Fruit fly (Drosophila melanogaster): ENCODE measurements around the gene CG34437.
A peak's percentile ranks its signal among the peaks of the same experiment; 100 is the strongest.

Gene CG34437

dm6 chr3R:28332137-28332671, 48.7 kb downstream of the CG34437 start (continued):
- TF ChIP-seq CG4707 (GFP tag; optimal IDR thresholded peaks at IDR 0.05) = no peak
- peak; percentile 36; the same call in 1 of the 2 replicates for TF ChIP-seq CG4404 (GFP tag; IDR thresholded peaks at IDR 0.05)
- TF ChIP-seq dysf (GFP tag; IDR thresholded peaks at IDR 0.05) = peak; percentile 81
- no peak for TF ChIP-seq Fer2 (tag; optimal IDR thresholded peaks at IDR 0.05)
- TF ChIP-seq tll (GFP tag; optimal IDR thresholded peaks at IDR 0.05) = no peak
- peak; percentile 62 to 72 for TF ChIP-seq dpn (GFP tag; optimal IDR thresholded peaks at IDR 0.05)
- TF ChIP-seq CG7839 (tag; optimal IDR thresholded peaks at IDR 0.05) = peak; percentile 75
- TF ChIP-seq CG8478 (optimal IDR thresholded peaks at IDR 0.05) = no peak
- TF ChIP-seq CG7372 (GFP tag; IDR thresholded peaks at IDR 0.05) = peak; percentile 61
- no peak for TF ChIP-seq CG14965 (GFP tag; optimal IDR thresholded peaks at IDR 0.05; ENCODE audit: borderline replicate concordance)
- peak; percentile 66 for TF ChIP-seq Antp (GFP tag; optimal IDR thresholded peaks at IDR 0.05)
- peak in 1 of 2 experiments; percentile 32 for TF ChIP-seq Hr78 (GFP tag; optimal IDR thresholded peaks at IDR 0.05)
- 0 out of 2 replicates have a peak, but pooled peaks have one; percentile 13 for TF ChIP-seq CG43689 (GFP tag; IDR thresholded peaks at IDR 0.05)
- peak; percentile 67 for TF ChIP-seq CG13424 (tag; optimal IDR thresholded peaks at IDR 0.05)
- TF ChIP-seq HLHmδ (GFP tag; optimal IDR thresholded peaks at IDR 0.05) = no peak
- no peak for TF ChIP-seq run (tag; optimal IDR thresholded peaks at IDR 0.05)
- TF ChIP-seq disco-r (GFP tag; optimal IDR thresholded peaks at IDR 0.05) = peak; percentile 24
- TF ChIP-seq GATAe (GFP tag; conservative IDR thresholded peaks at IDR 0.05) = 0 out of 2 replicates have a peak, but pooled peaks have one; percentile 33
- TF ChIP-seq unpg (GFP tag; optimal IDR thresholded peaks at IDR 0.05) = peak; percentile 70
- no peak for TF ChIP-seq nerfin-1 (tag; optimal IDR thresholded peaks at IDR 0.05)
- TF ChIP-seq gfzf (GFP tag; optimal IDR thresholded peaks at IDR 0.05) = no peak
- peak; percentile 12 for TF ChIP-seq emc (GFP tag; optimal IDR thresholded peaks at IDR 0.05)
- no peak for TF ChIP-seq Xrp1 (GFP tag; IDR thresholded peaks at IDR 0.05)
- no peak for TF ChIP-seq corto (GFP tag; optimal IDR thresholded peaks at IDR 0.05)
- no peak for TF ChIP-seq CG12071 (GFP tag; optimal IDR thresholded peaks at IDR 0.05)
- TF ChIP-seq Jarid2 (GFP tag; optimal IDR thresholded peaks at IDR 0.05) = no peak
- no peak for TF ChIP-seq ro (GFP tag; IDR thresholded peaks at IDR 0.05)
- no peak for TF ChIP-seq lov (optimal IDR thresholded peaks at IDR 0.05)
- TF ChIP-seq lov (GFP tag; IDR thresholded peaks at IDR 0.05) = no peak
- TF ChIP-seq CG10979 (tag; optimal IDR thresholded peaks at IDR 0.05) = no peak
- TF ChIP-seq en (GFP tag; optimal IDR thresholded peaks at IDR 0.05) = peak; percentile 14
- no peak for TF ChIP-seq MTF-1 (GFP tag; optimal IDR thresholded peaks at IDR 0.05; ENCODE audit: borderline replicate concordance)
- TF ChIP-seq CG11093 (GFP tag; IDR thresholded peaks at IDR 0.05) = peak; percentile 45; the same call in 1 of the 3 replicates
- TF ChIP-seq tna (GFP tag; IDR thresholded peaks at IDR 0.05; ENCODE audit: partially characterized antibody) = no peak
- peak; percentile 71; the same call in 2 of the 3 replicates for TF ChIP-seq Dbx (GFP tag; IDR thresholded peaks at IDR 0.05)
- no peak for TF ChIP-seq cg (GFP tag; optimal IDR thresholded peaks at IDR 0.05)
- peak; percentile 62; the same call in 2 of the 4 replicates for TF ChIP-seq Gug (GFP tag; IDR thresholded peaks at IDR 0.05)
- TF ChIP-seq wor (GFP tag; IDR thresholded peaks at IDR 0.05) = peak; percentile 50; the same call in 1 of the 2 replicates
- peak; percentile 79 for TF ChIP-seq CG12659 (GFP tag; optimal IDR thresholded peaks at IDR 0.05)
- TF ChIP-seq CG1603 (tag; optimal IDR thresholded peaks at IDR 0.05) = peak; percentile 4
- peak; percentile 35 for TF ChIP-seq odd (GFP tag; optimal IDR thresholded peaks at IDR 0.05)
- no peak for TF ChIP-seq CG10431 (GFP tag; optimal IDR thresholded peaks at IDR 0.05)
- no peak for TF ChIP-seq oc (tag; optimal IDR thresholded peaks at IDR 0.05)
- peak; percentile 63 for TF ChIP-seq CG3281 (GFP tag; optimal IDR thresholded peaks at IDR 0.05)
- TF ChIP-seq CG15514 (GFP tag; optimal IDR thresholded peaks at IDR 0.05) = peak; percentile 26
- TF ChIP-seq Rx (GFP tag; IDR thresholded peaks at IDR 0.05) = no peak
- TF ChIP-seq da (GFP tag; optimal IDR thresholded peaks at IDR 0.05) = peak; percentile 8
- no peak for TF ChIP-seq CTCF (GFP tag; optimal IDR thresholded peaks at IDR 0.05)
- TF ChIP-seq sc (optimal IDR thresholded peaks at IDR 0.05) = no peak
- TF ChIP-seq sc (GFP tag; optimal IDR thresholded peaks at IDR 0.05) = peak; percentile 19

Measured in whole organism, embryonic.